Worm (Caenorhabditis elegans) whole organism, L4 larva: ENCODE measurements around the gene T14G8.2.

Source experiments
- F49E8.2 ChIP-seq: sonication (generic microtip); optimal IDR thresholded peaks from 2 replicates; lab custom pipeline; 2016; ENCODE audit warnings: missing compliant biosample characterization, mild to moderate bottlenecking, missing genetic modification characterization, borderline replicate concordance
- ZK337.2 ChIP-seq: fragments of 200-800 bp; sonication (Bioruptor generic); IDR thresholded peaks from 2 replicates; pipeline ENCODE4 v1.3.6; 2022; ENCODE audit warnings: missing genetic modification reagents, missing genetic modification characterization, missing compliant biosample characterization
- aly-2 ChIP-seq: sonication (generic microtip); optimal IDR thresholded peaks from 2 replicates; lab custom pipeline; 2018; ENCODE audit warnings: missing biosample characterization, missing genetic modification characterization
- nhr-237 ChIP-seq: sonication (generic microtip); optimal IDR thresholded peaks from 2 replicates; lab custom pipeline; 2017; ENCODE audit warnings: missing biosample characterization, missing genetic modification characterization
- nhr-77 ChIP-seq: fragments of 150-350 bp; optimal IDR thresholded peaks from 2 replicates; lab custom pipeline; 2014; ENCODE audit warnings: missing biosample characterization, missing genetic modification characterization
- skn-1 ChIP-seq: fragments of 150-350 bp; optimal IDR thresholded peaks from 2 replicates; lab custom pipeline; 2014; ENCODE audit warnings: missing biosample characterization, missing genetic modification characterization
- snpc-4 ChIP-seq: fragments of 150-350 bp; optimal IDR thresholded peaks from 2 replicates; lab custom pipeline; 2014; ENCODE audit warnings: missing biosample characterization, missing genetic modification characterization
- tag-97 ChIP-seq: fragments of 200-800 bp; sonication (Bioruptor generic); IDR thresholded peaks from 2 replicates; pipeline ENCODE4 v1.3.6; 2022; ENCODE audit warnings: missing genetic modification characterization, missing compliant biosample characterization

- TF ChIP-seq snpc-4 (tag; lab: Kevin White, UChicago) (no peak), nhr-237 (tag; lab: Kevin White, UChicago) (no peak), aly-2 (tag; lab: Kevin White, UChicago) (no peak), F49E8.2 (tag; lab: Kevin White, UChicago) (no peak), nhr-77 (tag; lab: Kevin White, UChicago) (no peak), skn-1 (tag; lab: Kevin White, UChicago) (no peak), tag-97 (GFP tag; lab: Robert Waterston, UW) (no peak), ZK337.2 (GFP tag; lab: Robert Waterston, UW) (no peak)
Measured at ce11 chrX:12818768-12819167, 39.0 kb upstream of the T14G8.2 start.
